Worm (Caenorhabditis elegans) whole organism, L4 larva: ENCODE results near the gene F47E1.2.

Experiments
- F26F4.8 ChIP-seq: fragments of 200-800 bp; sonication (Bioruptor generic); conservative IDR thresholded peaks from 2 replicates; pipeline ENCODE4 v1.3.6; 2022; ENCODE audit warnings: missing genetic modification characterization, missing compliant biosample characterization
- aha-1 ChIP-seq: fragments of 150-350 bp; peaks from one replicate; lab custom pipeline; 2014; ENCODE audit warnings: missing biosample characterization, missing genetic modification characterization
- dmd-6 ChIP-seq: fragments of 200-800 bp; sonication (Bioruptor generic); IDR thresholded peaks from 2 replicates; pipeline ENCODE4 v1.3.6; 2022; ENCODE audit warnings: missing genetic modification reagents, missing genetic modification characterization, missing compliant biosample characterization
- dmd-9 ChIP-seq: fragments of 200-800 bp; sonication (Bioruptor generic); IDR thresholded peaks from 2 replicates; pipeline ENCODE4 v1.3.6; 2022; ENCODE audit warnings: missing genetic modification reagents, missing genetic modification characterization, missing compliant biosample characterization
- lim-7 ChIP-seq: fragments of 200-800 bp; sonication (Bioruptor generic); IDR thresholded peaks from 2 replicates; pipeline ENCODE4 v1.3.6; 2022; ENCODE audit warnings: missing genetic modification characterization, missing compliant biosample characterization
- lin-15B ChIP-seq: fragments of 150-350 bp; sonication (generic microtip); optimal IDR thresholded peaks from 3 replicates; lab custom pipeline; 2014; ENCODE audit warnings: missing biosample characterization, missing genetic modification characterization
- lin-39 ChIP-seq: fragments of 150-350 bp; optimal IDR thresholded peaks from 2 replicates; lab custom pipeline; 2014; ENCODE audit warnings: missing biosample characterization, missing genetic modification reagents, missing genetic modification characterization
- skn-1 ChIP-seq: fragments of 150-350 bp; optimal IDR thresholded peaks from 2 replicates; lab custom pipeline; 2014; ENCODE audit warnings: missing biosample characterization, missing genetic modification characterization
- unc-62 ChIP-seq, 3 experiments: fragments of 150-350 bp in 1 of 3; sonication (generic microtip); optimal IDR thresholded peaks in 2 of 3; peaks in 1 of 3; 1 replicate in 1 of 3; 2 replicates in 2 of 3; lab custom pipeline; 2014 to 2017; ENCODE audit warnings: missing biosample characterization in 3 of 3, missing genetic modification characterization in 3 of 3, missing genetic modification reagents in 3 of 3, missing genotype in 1 of 3
- ztf-11 ChIP-seq: fragments of 150-350 bp; optimal IDR thresholded peaks from 2 replicates; lab custom pipeline; 2014; ENCODE audit warnings: missing biosample characterization, missing genetic modification characterization

- no peak for TF ChIP-seq dmd-9 (GFP tag; lab: Robert Waterston, UW)
- no peak for TF ChIP-seq unc-62 (GFP tag; optimal IDR thresholded peaks at IDR 0.05 in 1 of 2; lab: Kevin White, UChicago)
- TF ChIP-seq unc-62 (tag; optimal IDR thresholded peaks at IDR 0.05; lab: Kevin White, UChicago): no peak
- TF ChIP-seq ztf-11: no peak
- TF ChIP-seq lin-15B: no peak
- TF ChIP-seq aha-1 (tag; lab: Kevin White, UChicago): no peak
- no peak for TF ChIP-seq lin-39 (tag; lab: Kevin White, UChicago)
- TF ChIP-seq F26F4.8 (GFP tag; lab: Robert Waterston, UW): no peak
- TF ChIP-seq skn-1 (tag; lab: Kevin White, UChicago): no peak
- no peak for TF ChIP-seq dmd-6 (GFP tag; lab: Robert Waterston, UW)
- no peak for TF ChIP-seq lim-7
These were observed 23.8 kb downstream of the F47E1.2 start for ce11 chrX:9081212-9081611.
